Fruit fly (Drosophila melanogaster) whole organism, adult: ENCODE measurements around the gene CG13842.

Experiments
- CG11617 ChIP-seq: fragments of 200-800 bp; sonication (Bioruptor generic); optimal IDR thresholded peaks from 2 replicates; lab custom pipeline; 2017; ENCODE audit warnings: mild to moderate bottlenecking, missing biosample characterization, missing genetic modification reagents, missing genetic modification characterization
- CG14711 ChIP-seq: fragments of 200-800 bp; sonication (Bioruptor generic); optimal IDR thresholded peaks from 2 replicates; lab custom pipeline; 2018; ENCODE audit warnings: missing biosample characterization, mild to moderate bottlenecking, missing genetic modification characterization, moderate library complexity
- CG33017 ChIP-seq: fragments of 200-800 bp; sonication (Bioruptor generic); optimal IDR thresholded peaks from 2 replicates; lab custom pipeline; 2018; ENCODE audit warnings: missing biosample characterization, mild to moderate bottlenecking, missing genetic modification characterization, moderate library complexity
- Clk ChIP-seq: fragments of 200-800 bp; sonication (Bioruptor generic); optimal IDR thresholded peaks from 2 replicates; lab custom pipeline; 2017; ENCODE audit warnings: missing biosample characterization, missing genetic modification characterization
- cic ChIP-seq: fragments of 200-800 bp; sonication (Bioruptor generic); optimal IDR thresholded peaks from 2 replicates; lab custom pipeline; 2017; ENCODE audit warnings: missing biosample characterization, mild to moderate bottlenecking, missing genetic modification characterization, moderate library complexity
- cnc ChIP-seq, 2 experiments: fragments of >200 bp; optimal IDR thresholded peaks; 2 replicates each; lab custom pipeline; 2017
- kay ChIP-seq: fragments of 200-800 bp; sonication (Bioruptor generic); peaks from one replicate; lab custom pipeline; 2016; ENCODE audit warnings: missing biosample characterization, missing genetic modification characterization, borderline replicate concordance
- ovo ChIP-seq: fragments of 200-800 bp; sonication (Bioruptor generic); optimal IDR thresholded peaks from 2 replicates; lab custom pipeline; 2016; ENCODE audit warnings: missing biosample characterization, missing genetic modification characterization
- pad ChIP-seq: fragments of 200-800 bp; sonication (Bioruptor generic); optimal IDR thresholded peaks from 3 replicates; lab custom pipeline; 2017; ENCODE audit warnings: missing biosample characterization, missing genetic modification characterization, mild to moderate bottlenecking, moderate library complexity, missing genetic modification reagents
- toe ChIP-seq: fragments of 200-800 bp; sonication (Bioruptor generic); optimal IDR thresholded peaks from 2 replicates; lab custom pipeline; 2016; ENCODE audit warnings: missing biosample characterization, missing genetic modification characterization

DNA sequence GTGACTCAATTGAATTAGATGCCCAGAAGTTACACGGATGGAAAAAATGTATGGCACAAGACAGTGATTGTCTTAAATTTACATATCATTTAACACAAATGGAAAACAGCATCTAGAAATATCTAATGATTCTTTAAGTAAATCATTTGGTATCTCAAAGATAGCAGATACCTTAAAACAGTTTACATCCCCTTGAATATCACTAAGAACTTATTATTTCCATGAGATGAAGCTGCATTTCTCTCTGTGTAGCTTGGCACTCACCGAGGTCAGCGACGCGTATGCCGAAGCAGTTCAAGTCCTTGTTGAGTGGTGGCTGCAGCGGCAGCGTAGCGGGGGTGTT, 12.5 kb upstream of the CG13842 start:
- TF ChIP-seq cic (no peak), cnc (optimal IDR thresholded peaks at IDR 0.05; lab: Kevin White, UChicago) (no peak), toe (GFP tag; lab: Kevin White, UChicago) (no peak), pad (no peak), Clk (GFP tag; lab: Kevin White, UChicago) (no peak), kay (GFP tag; lab: Kevin White, UChicago) (no peak), CG33017 (no peak), CG11617 (GFP tag; lab: Kevin White, UChicago) (no peak), CG14711 (tag; lab: Kevin White, UChicago) (no peak), ovo (no peak)
